Worm (Caenorhabditis elegans): ENCODE data around the gene F30H5.3.

F30H5.3 gene

DNA sequence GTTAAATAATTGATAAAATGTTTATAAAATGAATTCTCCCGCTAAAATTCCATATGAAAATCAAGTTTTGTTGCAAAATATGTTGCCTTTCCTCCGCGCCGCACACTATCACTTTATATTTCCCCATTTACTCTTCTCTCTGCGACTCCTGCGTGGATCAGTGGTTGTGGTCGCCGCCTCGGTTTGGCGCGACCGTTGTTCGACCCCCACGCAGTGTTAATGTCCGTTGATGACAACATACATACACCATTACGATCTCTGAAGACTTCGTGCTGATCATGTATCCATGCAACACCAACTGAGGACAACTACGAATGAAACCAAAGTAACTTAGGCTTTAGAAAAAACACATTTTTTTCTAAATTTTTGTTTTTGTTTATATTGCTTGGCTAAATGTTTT, 9.4 kb downstream of the F30H5.3 start (continued):
- TF ChIP-seq him-1 (tag; optimal IDR thresholded peaks at IDR 0.05) = peak; percentile 94
- 0 out of 2 replicates have a peak, but pooled peaks have one; percentile 86 for TF ChIP-seq ceh-58 (GFP tag; IDR thresholded peaks at IDR 0.05)
- peak; percentile 68 for TF ChIP-seq hmg-1.2 (GFP tag; IDR thresholded peaks at IDR 0.05)
- TF ChIP-seq tlf-1 (GFP tag; optimal IDR thresholded peaks at IDR 0.05) = peak; percentile 45
- peak; percentile 92; the same call in 1 of the 2 replicates for TF ChIP-seq dox-1 (GFP tag; IDR thresholded peaks at IDR 0.05)
- peak; percentile 30; the same call in 1 of the 2 replicates for TF ChIP-seq B0019.2 (GFP tag; conservative IDR thresholded peaks at IDR 0.05)
- peak; percentile 61 for TF ChIP-seq F22D6.2 (tag; optimal IDR thresholded peaks at IDR 0.05)
- TF ChIP-seq D2030.7 (GFP tag; IDR thresholded peaks at IDR 0.05) = peak; percentile 87
- TF ChIP-seq F52B5.7 (tag; optimal IDR thresholded peaks at IDR 0.05) = peak; percentile 96
- peak; percentile 87 for TF ChIP-seq ztf-26 (tag; optimal IDR thresholded peaks at IDR 0.05)
- peak; percentile 85 for TF ChIP-seq hrde-1 (tag; optimal IDR thresholded peaks at IDR 0.05; ENCODE audit: borderline replicate concordance)
- peak; percentile 58 for TF ChIP-seq mes-4 (tag; optimal IDR thresholded peaks at IDR 0.05)
- no peak for TF ChIP-seq xnd-1 (tag; optimal IDR thresholded peaks at IDR 0.05)
- TF ChIP-seq B0261.1 (tag; optimal IDR thresholded peaks at IDR 0.05) = peak; percentile 91
- TF ChIP-seq rcor-1 (GFP tag; IDR thresholded peaks at IDR 0.05) = peak; percentile 87
- peak; percentile 77 for TF ChIP-seq F57A8.1 (GFP tag; optimal IDR thresholded peaks at IDR 0.05)
- peak; percentile 54 for TF ChIP-seq F10E7.11 (tag; optimal IDR thresholded peaks at IDR 0.05)
- peak; percentile 67 for TF ChIP-seq madf-6 (GFP tag; IDR thresholded peaks at IDR 0.05)
- 0 out of 2 replicates have a peak, but pooled peaks have one; percentile 45 for TF ChIP-seq hsf-1 (GFP tag; IDR thresholded peaks at IDR 0.05)
- TF ChIP-seq Y53G8AR.9 (GFP tag; conservative IDR thresholded peaks at IDR 0.05) = peak; percentile 82; the same call in 1 of the 2 replicates
- no peak for TF ChIP-seq tbx-9 (tag; optimal IDR thresholded peaks at IDR 0.05; ENCODE audit: borderline replicate concordance)
- 0 out of 2 replicates have a peak, but pooled peaks have one; percentile 87 for TF ChIP-seq F37B4.10 (GFP tag; IDR thresholded peaks at IDR 0.05)
- TF ChIP-seq ztf-25 (GFP tag; IDR thresholded peaks at IDR 0.05) = peak; percentile 95
- no peak; the same call in 1 of the 2 replicates for TF ChIP-seq C17E4.6 (GFP tag; IDR thresholded peaks at IDR 0.05)
- TF ChIP-seq unc-62 (GFP tag; optimal IDR thresholded peaks at IDR 0.05) = no peak
- 0 out of 2 replicates have a peak, but pooled peaks have one; percentile 71 for TF ChIP-seq bed-1 (GFP tag; IDR thresholded peaks at IDR 0.05)
- peak; percentile 43 for TF ChIP-seq gei-17 (GFP tag; optimal IDR thresholded peaks at IDR 0.05)
- TF ChIP-seq egrh-3 (GFP tag; IDR thresholded peaks at IDR 0.05) = peak; percentile 54; the same call in 1 of the 2 replicates
- peak; percentile 63; the same call in 1 of the 2 replicates for TF ChIP-seq ceh-40 (GFP tag; IDR thresholded peaks at IDR 0.05)
- peak; percentile 78 for TF ChIP-seq athp-1 (tag; optimal IDR thresholded peaks at IDR 0.05)
- TF ChIP-seq snpc-3.4 (tag; optimal IDR thresholded peaks at IDR 0.05) = peak; percentile 76
- TF ChIP-seq die-1 (tag; optimal IDR thresholded peaks at IDR 0.05) = peak; percentile 94
- TF ChIP-seq pbrm-1 (GFP tag; IDR thresholded peaks at IDR 0.05) = peak; percentile 69
- TF ChIP-seq snpc-1.1 (tag; optimal IDR thresholded peaks at IDR 0.05; ENCODE audit: insufficient read depth) = peak; percentile 62
- no peak for TF ChIP-seq egl-18 (GFP tag; IDR thresholded peaks at IDR 0.05)
- TF ChIP-seq lin-40 (tag; optimal IDR thresholded peaks at IDR 0.05) = peak; percentile 88
- TF ChIP-seq aptf-2 (GFP tag; conservative IDR thresholded peaks at IDR 0.05) = 0 out of 2 replicates have a peak, but pooled peaks have one; percentile 51
- peak; percentile 87 for TF ChIP-seq K12H6.12 (tag; optimal IDR thresholded peaks at IDR 0.05)
- TF ChIP-seq lir-1 (GFP tag; conservative IDR thresholded peaks at IDR 0.05) = peak; percentile 58
- peak; percentile 56 for TF ChIP-seq nhr-179 (tag; optimal IDR thresholded peaks at IDR 0.05)
- peak; percentile 50; the same call in 1 of the 2 replicates for TF ChIP-seq Y95B8A.8 (GFP tag; IDR thresholded peaks at IDR 0.05)
- TF ChIP-seq ets-4 (GFP tag; optimal IDR thresholded peaks at IDR 0.05) = peak; percentile 78
- TF ChIP-seq nhr-90 (tag; optimal IDR thresholded peaks at IDR 0.05) = peak; percentile 94
- TF ChIP-seq B0035.1 (tag; optimal IDR thresholded peaks at IDR 0.05) = peak; percentile 86
- peak; percentile 57 to 81 for TF ChIP-seq let-607 (tag; optimal IDR thresholded peaks at IDR 0.05)
- no peak for TF ChIP-seq madf-3 (GFP tag; IDR thresholded peaks at IDR 0.05)
- no peak; the same call in 1 of the 2 replicates for TF ChIP-seq let-526 (GFP tag; IDR thresholded peaks at IDR 0.05)
